Worm (Caenorhabditis elegans) whole organism, L4 larva: ENCODE measurements around the gene W03H9.2.

Source experiments
- F10B5.3 ChIP-seq: sonication (generic microtip); optimal IDR thresholded peaks from 2 replicates; lab custom pipeline; 2016; ENCODE audit warnings: mild to moderate bottlenecking, missing genetic modification characterization, missing compliant biosample characterization
- F49E8.2 ChIP-seq: sonication (generic microtip); optimal IDR thresholded peaks from 2 replicates; lab custom pipeline; 2016; ENCODE audit warnings: missing compliant biosample characterization, mild to moderate bottlenecking, missing genetic modification characterization, borderline replicate concordance
- R02D3.7 ChIP-seq: fragments of 150-350 bp; sonication (generic microtip); optimal IDR thresholded peaks from 3 replicates; lab custom pipeline; 2014; ENCODE audit warnings: missing biosample characterization, missing genetic modification characterization
- Y105C5A.15 ChIP-seq: fragments of 200-800 bp; sonication (Bioruptor generic); IDR thresholded peaks from 2 replicates; pipeline ENCODE4 v1.3.6; 2022; ENCODE audit warnings: missing genetic modification characterization, missing compliant biosample characterization
- Y5F2A.4 ChIP-seq: fragments of 200-800 bp; sonication (Bioruptor generic); optimal IDR thresholded peaks from 2 replicates; lab custom pipeline; 2018; ENCODE audit warnings: mild to moderate bottlenecking, missing genetic modification characterization, missing compliant biosample characterization
- Y75B8A.6 ChIP-seq: fragments of 200-800 bp; sonication (Bioruptor generic); IDR thresholded peaks from 2 replicates; pipeline ENCODE4 v1.3.6; 2022; ENCODE audit warnings: missing genetic modification reagents, missing genetic modification characterization, missing compliant biosample characterization
- ceh-32 ChIP-seq: sonication (generic microtip); optimal IDR thresholded peaks from 2 replicates; lab custom pipeline; 2016; ENCODE audit warnings: mild to moderate bottlenecking, missing genetic modification characterization, missing compliant biosample characterization; ENCODE audit not compliant: poor library complexity
- ceh-44 ChIP-seq: fragments of 200-800 bp; sonication (Bioruptor generic); IDR thresholded peaks from 2 replicates; pipeline ENCODE4 v1.3.6; 2022; ENCODE audit warnings: missing genetic modification reagents, missing genetic modification characterization, missing compliant biosample characterization
- ces-1 ChIP-seq: fragments of 150-350 bp; sonication (generic microtip); optimal IDR thresholded peaks from 4 replicates; lab custom pipeline; 2014; ENCODE audit warnings: missing biosample characterization, missing genetic modification reagents, missing genetic modification characterization
- ctbp-1 ChIP-seq: fragments of 200-800 bp; sonication (Bioruptor generic); IDR thresholded peaks from 2 replicates; pipeline ENCODE4 v1.3.6; 2022; ENCODE audit warnings: missing genetic modification reagents, missing genetic modification characterization, missing compliant biosample characterization
- dmd-6 ChIP-seq: fragments of 200-800 bp; sonication (Bioruptor generic); IDR thresholded peaks from 2 replicates; pipeline ENCODE4 v1.3.6; 2022; ENCODE audit warnings: missing genetic modification reagents, missing genetic modification characterization, missing compliant biosample characterization
- dmd-8 ChIP-seq: fragments of 200-800 bp; sonication (Bioruptor generic); IDR thresholded peaks from 2 replicates; pipeline ENCODE4 v1.3.6; 2022; ENCODE audit warnings: missing genetic modification characterization, missing compliant biosample characterization
- egl-27 ChIP-seq: sonication (generic microtip); optimal IDR thresholded peaks from 3 replicates; lab custom pipeline; 2017; ENCODE audit warnings: missing biosample characterization, missing genetic modification reagents, missing genetic modification characterization
- egl-43 ChIP-seq: fragments of 200-800 bp; sonication (Bioruptor generic); IDR thresholded peaks from 2 replicates; pipeline ENCODE4 v1.3.6; 2022; ENCODE audit warnings: missing genetic modification reagents, missing genetic modification characterization, missing compliant biosample characterization
- gei-8 ChIP-seq: fragments of 200-800 bp; sonication (Bioruptor generic); optimal IDR thresholded peaks from 2 replicates; lab custom pipeline; 2018; ENCODE audit warnings: mild to moderate bottlenecking, missing genetic modification characterization, missing compliant biosample characterization
- lim-7 ChIP-seq: fragments of 200-800 bp; sonication (Bioruptor generic); IDR thresholded peaks from 2 replicates; pipeline ENCODE4 v1.3.6; 2022; ENCODE audit warnings: missing genetic modification characterization, missing compliant biosample characterization
- lin-15B ChIP-seq: fragments of 150-350 bp; sonication (generic microtip); optimal IDR thresholded peaks from 3 replicates; lab custom pipeline; 2014; ENCODE audit warnings: missing biosample characterization, missing genetic modification characterization
- lin-38 ChIP-seq: fragments of 200-800 bp; sonication (Bioruptor generic); IDR thresholded peaks from 2 replicates; pipeline ENCODE4 v1.3.6; 2022; ENCODE audit warnings: missing genetic modification reagents, missing genetic modification characterization, missing compliant biosample characterization
- lin-39 ChIP-seq: fragments of 150-350 bp; optimal IDR thresholded peaks from 2 replicates; lab custom pipeline; 2014; ENCODE audit warnings: missing biosample characterization, missing genetic modification reagents, missing genetic modification characterization
- lsy-2 ChIP-seq, 2 experiments: fragments of 150-350 bp in 1 of 2; sonication (generic microtip) in 1 of 2; optimal IDR thresholded peaks; 2 replicates each; lab custom pipeline; 2014 to 2017; ENCODE audit warnings: missing biosample characterization in 2 of 2, missing genetic modification characterization in 2 of 2
- mdl-1 ChIP-seq, 2 experiments: fragments of 150-350 bp in 1 of 2; sonication (generic microtip) in 1 of 2; optimal IDR thresholded peaks; 2 replicates each; lab custom pipeline; 2014 to 2017; ENCODE audit warnings: missing biosample characterization in 2 of 2, missing genetic modification characterization in 2 of 2
- mdt-29 ChIP-seq: fragments of 200-800 bp; sonication (Bioruptor generic); IDR thresholded peaks from 2 replicates; pipeline ENCODE4 v1.3.6; 2022; ENCODE audit warnings: missing genetic modification reagents, missing genetic modification characterization, missing compliant biosample characterization
- nhr-11 ChIP-seq: fragments of 150-350 bp; optimal IDR thresholded peaks from 2 replicates; lab custom pipeline; 2014; ENCODE audit warnings: missing biosample characterization, missing genetic modification characterization
- nhr-41 ChIP-seq: fragments of 200-800 bp; sonication (Bioruptor generic); IDR thresholded peaks from 2 replicates; pipeline ENCODE4 v1.3.6; 2022; ENCODE audit warnings: missing genetic modification reagents, missing genetic modification characterization, missing compliant biosample characterization
- nhr-6 ChIP-seq: fragments of 150-350 bp; optimal IDR thresholded peaks from 2 replicates; lab custom pipeline; 2014; ENCODE audit warnings: missing biosample characterization, missing genetic modification characterization
- nhr-77 ChIP-seq: fragments of 150-350 bp; optimal IDR thresholded peaks from 2 replicates; lab custom pipeline; 2014; ENCODE audit warnings: missing biosample characterization, missing genetic modification characterization
- pha-4 ChIP-seq, 2 experiments: fragments of 150-350 bp in 1 of 2; fragments of 200-800 bp in 1 of 2; sonication (Bioruptor generic) in 1 of 2; IDR thresholded peaks in 1 of 2; optimal IDR thresholded peaks in 1 of 2; 2 replicates each; pipeline versions ENCODE4 v1.3.6 to Lab custom; 2014 to 2022; ENCODE audit warnings: missing genetic modification characterization in 2 of 2, missing genetic modification reagents in 2 of 2, missing biosample characterization in 1 of 2, missing compliant biosample characterization in 1 of 2
- pqm-1 ChIP-seq: sonication (generic microtip); optimal IDR thresholded peaks from 2 replicates; lab custom pipeline; 2017; ENCODE audit warnings: missing biosample characterization, missing genetic modification characterization
- saeg-2 ChIP-seq: fragments of 200-800 bp; sonication (Bioruptor generic); IDR thresholded peaks from 2 replicates; pipeline ENCODE4 v1.3.6; 2022; ENCODE audit warnings: missing genetic modification reagents, missing genetic modification characterization, missing compliant biosample characterization
- set-16 ChIP-seq: fragments of 200-800 bp; sonication (Bioruptor generic); IDR thresholded peaks from 2 replicates; pipeline ENCODE4 v1.3.6; 2022; ENCODE audit warnings: missing genetic modification reagents, missing genetic modification characterization, missing compliant biosample characterization
- snpc-1.2 ChIP-seq: fragments of 200-800 bp; sonication (Bioruptor generic); IDR thresholded peaks from 2 replicates; pipeline ENCODE4 v1.3.6; 2022; ENCODE audit warnings: missing genetic modification reagents, missing genetic modification characterization, missing compliant biosample characterization
- unc-62 ChIP-seq, 3 experiments: fragments of 150-350 bp in 1 of 3; sonication (generic microtip); optimal IDR thresholded peaks in 2 of 3; peaks in 1 of 3; 1 replicate in 1 of 3; 2 replicates in 2 of 3; lab custom pipeline; 2014 to 2017; ENCODE audit warnings: missing biosample characterization in 3 of 3, missing genetic modification characterization in 3 of 3, missing genetic modification reagents in 3 of 3, missing genotype in 1 of 3
- zag-1 ChIP-seq: fragments of 150-350 bp; optimal IDR thresholded peaks from 2 replicates; lab custom pipeline; 2014; ENCODE audit warnings: missing biosample characterization, missing genetic modification characterization
- zfp-2 ChIP-seq: sonication (generic microtip); optimal IDR thresholded peaks from 2 replicates; lab custom pipeline; 2016; ENCODE audit warnings: mild to moderate bottlenecking, missing genetic modification characterization, missing compliant biosample characterization
- zfp-3 ChIP-seq: fragments of 200-800 bp; sonication (Bioruptor generic); conservative IDR thresholded peaks from 2 replicates; pipeline ENCODE4 v1.3.6; 2022; ENCODE audit warnings: missing genetic modification reagents, missing genetic modification characterization, missing compliant biosample characterization
- ztf-11 ChIP-seq: fragments of 150-350 bp; optimal IDR thresholded peaks from 2 replicates; lab custom pipeline; 2014; ENCODE audit warnings: missing biosample characterization, missing genetic modification characterization
- ztf-7 ChIP-seq: fragments of 150-350 bp; optimal IDR thresholded peaks from 2 replicates; lab custom pipeline; 2014; ENCODE audit warnings: missing biosample characterization, missing genetic modification characterization

Gene W03H9.2

ce11 chrII:14154357-14154756 lies 10.7 kb upstream of the W03H9.2 start, which contains the start of gene Y48B6A.1 (continued):
- TF ChIP-seq egl-27 (tag; lab: Kevin White, UChicago), result no peak
- peak; percentile 92 for TF ChIP-seq nhr-11
- TF ChIP-seq lin-15B, result peak; percentile 88
- TF ChIP-seq snpc-1.2 (GFP tag; lab: Robert Waterston, UW), result no peak
- peak; percentile 76; the same call in 1 of the 2 replicates for TF ChIP-seq pha-4 (GFP tag; IDR thresholded peaks at IDR 0.05; lab: Robert Waterston, UW)
- peak; percentile 99 for TF ChIP-seq pha-4 (tag; optimal IDR thresholded peaks at IDR 0.05; lab: Kevin White, UChicago)
- TF ChIP-seq mdt-29 (GFP tag; lab: Robert Waterston, UW), result peak; percentile 68
- peak; percentile 58 for TF ChIP-seq ztf-7 (tag; lab: Kevin White, UChicago)
- TF ChIP-seq Y5F2A.4, result no peak
- no peak for TF ChIP-seq ztf-11 (tag; lab: Kevin White, UChicago)
- TF ChIP-seq lin-39, result no peak
- peak; percentile 58 for TF ChIP-seq F49E8.2 (tag; lab: Kevin White, UChicago)
- TF ChIP-seq dmd-6 (GFP tag; lab: Robert Waterston, UW), result peak; percentile 84
- TF ChIP-seq lsy-2 (tag; optimal IDR thresholded peaks at IDR 0.05; lab: Kevin White, UChicago), result peak; percentile 95 to 99
- TF ChIP-seq zfp-3, result peak; percentile 84

ce11 chrII:14152274-14152673 lies 8.6 kb upstream of the W03H9.2 start:
- TF ChIP-seq nhr-6, result no peak
- peak in 1 of 2 experiments; percentile 39 for TF ChIP-seq unc-62 (GFP tag; optimal IDR thresholded peaks at IDR 0.05 in 1 of 2; lab: Kevin White, UChicago)
- TF ChIP-seq unc-62 (tag; optimal IDR thresholded peaks at IDR 0.05; lab: Kevin White, UChicago), result no peak
- no peak for TF ChIP-seq zag-1 (tag; lab: Kevin White, UChicago)
- no peak for TF ChIP-seq ceh-44 (GFP tag; lab: Robert Waterston, UW)
- no peak for TF ChIP-seq dmd-6 (GFP tag; lab: Robert Waterston, UW)
- TF ChIP-seq Y105C5A.15 (GFP tag; lab: Robert Waterston, UW), result no peak
- 0 out of 2 replicates have a peak, but pooled peaks have one; percentile 11 for TF ChIP-seq egl-43 (GFP tag; lab: Robert Waterston, UW)
- TF ChIP-seq set-16 (GFP tag; lab: Robert Waterston, UW), result peak; percentile 89
- TF ChIP-seq, all 104 proteins: peak for 3

- no peak for TF ChIP-seq R02D3.7 (tag; lab: Kevin White, UChicago)
- TF ChIP-seq gei-8 (GFP tag; lab: Kevin White, UChicago), result no peak
- no peak for TF ChIP-seq dmd-8 (GFP tag; lab: Robert Waterston, UW)
- no peak for TF ChIP-seq nhr-77 (tag; lab: Kevin White, UChicago)
- no peak for TF ChIP-seq Y75B8A.6 (GFP tag; lab: Robert Waterston, UW)
- no peak for TF ChIP-seq ctbp-1 (GFP tag; lab: Robert Waterston, UW)
- TF ChIP-seq saeg-2 (GFP tag; lab: Robert Waterston, UW), result no peak
- TF ChIP-seq ceh-32 (tag; lab: Kevin White, UChicago), result no peak
- TF ChIP-seq nhr-6, result no peak
- TF ChIP-seq ces-1 (GFP tag; lab: Kevin White, UChicago), result no peak
- no peak for TF ChIP-seq mdl-1 (tag; optimal IDR thresholded peaks at IDR 0.05; lab: Kevin White, UChicago)
- no peak for TF ChIP-seq pqm-1 (tag; lab: Kevin White, UChicago)
- no peak for TF ChIP-seq lin-38 (GFP tag; lab: Robert Waterston, UW)
- no peak for TF ChIP-seq lim-7 (GFP tag; lab: Robert Waterston, UW)
- no peak for TF ChIP-seq pha-4 (GFP tag; IDR thresholded peaks at IDR 0.05; lab: Robert Waterston, UW)
- TF ChIP-seq pha-4 (tag; optimal IDR thresholded peaks at IDR 0.05; lab: Kevin White, UChicago), result no peak
- TF ChIP-seq ztf-7 (tag; lab: Kevin White, UChicago), result no peak
- TF ChIP-seq F10B5.3 (tag; lab: Kevin White, UChicago), result no peak
- no peak for TF ChIP-seq zfp-2 (tag; lab: Kevin White, UChicago)
- no peak for TF ChIP-seq Y5F2A.4
- no peak for TF ChIP-seq nhr-41 (GFP tag; lab: Robert Waterston, UW)
Observed at ce11 chrII:14150031-14150430, 6.4 kb upstream of the W03H9.2 start, which contains the start of gene W03H9.1. W03H9.1 (minus strand) TSS chrII:14150131.
